Fruit fly (Drosophila melanogaster) whole organism, embryonic: ENCODE results near the gene CG1233.
A peak's percentile ranks its signal among the peaks of the same experiment; 100 is the strongest.

ENCODE experiments used
- Atf-2 ChIP-seq: fragments of 200-800 bp; sonication (Bioruptor generic); optimal IDR thresholded peaks from 2 replicates; lab custom pipeline; 2016; ENCODE audit warnings: missing biosample characterization, missing genetic modification characterization
- Atf3 ChIP-seq: fragments of 200-800 bp; sonication (Bioruptor generic); optimal IDR thresholded peaks from 3 replicates; lab custom pipeline; 2016; ENCODE audit warnings: missing biosample characterization, missing genetic modification characterization
- BtbVII ChIP-seq: fragments of 200-800 bp; sonication (Bioruptor generic); optimal IDR thresholded peaks from 3 replicates; lab custom pipeline; 2017; ENCODE audit warnings: missing biosample characterization, mild to moderate bottlenecking, missing genetic modification characterization
- CG10321 ChIP-seq: fragments of 200-800 bp; sonication (Bioruptor generic); IDR thresholded peaks from 2 replicates; pipeline ENCODE4 v1.3.6; 2022; ENCODE audit warnings: missing biosample characterization, missing genetic modification characterization
- CG12659 ChIP-seq: fragments of 200-800 bp; sonication (Bioruptor generic); optimal IDR thresholded peaks from 3 replicates; lab custom pipeline; 2017; ENCODE audit warnings: mild to moderate bottlenecking, missing biosample characterization, missing genetic modification reagents, missing genetic modification characterization
- CG14050 ChIP-seq: fragments of 200-800 bp; sonication (Bioruptor generic); IDR thresholded peaks from 3 replicates; pipeline ENCODE4 v1.3.6; 2022; ENCODE audit warnings: missing biosample characterization, missing genetic modification characterization
- CG16863 ChIP-seq: fragments of 200-800 bp; sonication (Bioruptor generic); optimal IDR thresholded peaks from 3 replicates; lab custom pipeline; 2016; ENCODE audit warnings: missing biosample characterization, missing genetic modification characterization
- CG17328 ChIP-seq: fragments of 200-800 bp; sonication (Bioruptor generic); IDR thresholded peaks from 2 replicates; pipeline ENCODE4 v1.3.6; 2022; ENCODE audit warnings: missing biosample characterization, missing genetic modification characterization
- CG30403 ChIP-seq: fragments of 200-800 bp; sonication (Bioruptor generic); optimal IDR thresholded peaks from 3 replicates; lab custom pipeline; 2016; ENCODE audit warnings: missing biosample characterization, missing genetic modification characterization
- CG31388 ChIP-seq: fragments of 200-800 bp; sonication (Bioruptor generic); optimal IDR thresholded peaks from 2 replicates; lab custom pipeline; 2016; ENCODE audit warnings: missing biosample characterization, missing genetic modification characterization
- CG32767 ChIP-seq: fragments of 200-800 bp; sonication (Bioruptor generic); IDR thresholded peaks from 2 replicates; pipeline ENCODE4 v1.3.6; 2022; ENCODE audit warnings: missing biosample characterization, missing genetic modification characterization
- CG34224 ChIP-seq: fragments of 200-800 bp; sonication (Bioruptor generic); IDR thresholded peaks from 3 replicates; pipeline ENCODE4 v1.3.6; 2022; ENCODE audit warnings: missing biosample characterization, missing genetic modification characterization; ENCODE audit not compliant: partially characterized antibody
- CG7357 ChIP-seq: fragments of 200-800 bp; sonication (Bioruptor generic); IDR thresholded peaks from 3 replicates; pipeline ENCODE4 v1.3.6; 2022; ENCODE audit warnings: missing biosample characterization, missing genetic modification characterization
- CG9609 ChIP-seq: fragments of 200-800 bp; sonication (Bioruptor generic); optimal IDR thresholded peaks from 3 replicates; lab custom pipeline; 2016; ENCODE audit warnings: missing biosample characterization, missing genetic modification characterization
- D19B ChIP-seq: fragments of 200-800 bp; sonication (Bioruptor generic); optimal IDR thresholded peaks from 2 replicates; lab custom pipeline; 2017; ENCODE audit warnings: missing biosample characterization, mild to moderate bottlenecking, missing genetic modification characterization
- Dek ChIP-seq: fragments of 200-800 bp; sonication (Bioruptor generic); optimal IDR thresholded peaks from 3 replicates; lab custom pipeline; 2019; ENCODE audit warnings: missing biosample characterization, mild to moderate bottlenecking, missing genetic modification characterization, moderate library complexity
- E2f2 ChIP-seq: fragments of 200-800 bp; sonication (Bioruptor generic); IDR thresholded peaks from 2 replicates; pipeline ENCODE4 v1.3.6; 2022; ENCODE audit warnings: missing biosample characterization, missing genetic modification characterization
- ERR ChIP-seq: fragments of 200-800 bp; sonication (Bioruptor generic); optimal IDR thresholded peaks from 2 replicates; lab custom pipeline; 2016; ENCODE audit warnings: missing biosample characterization, missing genetic modification characterization
- Lpt ChIP-seq: fragments of >200 bp; optimal IDR thresholded peaks from 2 replicates; lab custom pipeline; 2018; ENCODE audit warnings: missing biosample characterization, missing genetic modification characterization
- MESR4 ChIP-seq: fragments of 200-800 bp; sonication (Bioruptor generic); optimal IDR thresholded peaks from 2 replicates; lab custom pipeline; 2018; ENCODE audit warnings: missing biosample characterization, mild to moderate bottlenecking, missing genetic modification characterization, moderate library complexity
- Mad ChIP-seq: fragments of 200-800 bp; sonication (Bioruptor generic); optimal IDR thresholded peaks from 2 replicates; lab custom pipeline; 2016; ENCODE audit warnings: missing biosample characterization, missing genetic modification characterization
- NFAT ChIP-seq: fragments of 200-800 bp; sonication (Bioruptor generic); IDR thresholded peaks from 2 replicates; pipeline ENCODE4 v1.3.6; 2022; ENCODE audit warnings: missing biosample characterization, missing genetic modification characterization
- Neu2 ChIP-seq: fragments of 200-800 bp; sonication (Bioruptor generic); optimal IDR thresholded peaks from 3 replicates; lab custom pipeline; 2016; ENCODE audit warnings: missing biosample characterization, missing genetic modification characterization, borderline replicate concordance
- Nf-YA ChIP-seq: fragments of 200-800 bp; sonication (Bioruptor generic); IDR thresholded peaks from 2 replicates; pipeline ENCODE4 v1.3.6; 2022; ENCODE audit warnings: missing biosample characterization, missing genetic modification characterization
- Nf-YC ChIP-seq: fragments of 200-800 bp; optimal IDR thresholded peaks from 3 replicates; lab custom pipeline; 2019; ENCODE audit warnings: missing biosample characterization, mild to moderate bottlenecking, missing genetic modification characterization, moderate library complexity
- Pdp1 ChIP-seq, 2 experiments: fragments of 200-800 bp; sonication (Bioruptor generic); optimal IDR thresholded peaks; 3 replicates each; lab custom pipeline; 2016; ENCODE audit warnings: missing biosample characterization in 2 of 2, missing genetic modification characterization in 2 of 2, mild to moderate bottlenecking in 1 of 2, moderate library complexity in 1 of 2
- Side ChIP-seq: fragments of 200-800 bp; sonication (Bioruptor generic); optimal IDR thresholded peaks from 2 replicates; lab custom pipeline; 2016; ENCODE audit warnings: missing biosample characterization, missing genetic modification characterization
- Stat92E ChIP-seq, 3 experiments: fragments of >200 bp in 2 of 3; fragments of 200-800 bp in 1 of 3; sonication (Bioruptor generic) in 1 of 3; optimal IDR thresholded peaks; 2 replicates each; lab custom pipeline; 2017 to 2019; ENCODE audit warnings: missing biosample characterization in 3 of 3, missing genetic modification characterization in 3 of 3, mild to moderate bottlenecking in 1 of 3, moderate library complexity in 1 of 3
- al ChIP-seq: fragments of 200-800 bp; sonication (Bioruptor generic); IDR thresholded peaks from 2 replicates; pipeline ENCODE4 v1.3.6; 2022; ENCODE audit warnings: missing biosample characterization, missing genetic modification characterization
- ase ChIP-seq: fragments of 200-800 bp; sonication (Bioruptor generic); IDR thresholded peaks from 3 replicates; pipeline ENCODE4 v1.3.6; 2022; ENCODE audit warnings: missing biosample characterization, missing genetic modification characterization
- btn ChIP-seq: fragments of 200-800 bp; sonication (Bioruptor generic); optimal IDR thresholded peaks from 2 replicates; lab custom pipeline; 2016; ENCODE audit warnings: missing biosample characterization, missing genetic modification characterization
- cas ChIP-seq: fragments of 200-800 bp; sonication (Bioruptor generic); IDR thresholded peaks from 2 replicates; pipeline ENCODE4 v1.3.6; 2022; ENCODE audit warnings: missing biosample characterization, missing genetic modification characterization
- cg ChIP-seq: fragments of 200-800 bp; sonication (Bioruptor generic); optimal IDR thresholded peaks from 3 replicates; lab custom pipeline; 2019; ENCODE audit warnings: missing biosample characterization, mild to moderate bottlenecking, missing genetic modification characterization, moderate library complexity
- dmrt11E ChIP-seq: fragments of 200-800 bp; sonication (Bioruptor generic); optimal IDR thresholded peaks from 3 replicates; lab custom pipeline; 2018; ENCODE audit warnings: missing biosample characterization, mild to moderate bottlenecking, missing genetic modification characterization, moderate library complexity
- eyg ChIP-seq: fragments of 200-800 bp; sonication (Bioruptor generic); optimal IDR thresholded peaks from 3 replicates; lab custom pipeline; 2016; ENCODE audit warnings: missing biosample characterization, missing genetic modification characterization
- gsb-n ChIP-seq: fragments of 200-800 bp; sonication (Bioruptor generic); optimal IDR thresholded peaks from 3 replicates; lab custom pipeline; 2018; ENCODE audit warnings: missing biosample characterization, mild to moderate bottlenecking, missing genetic modification characterization
- ham ChIP-seq: fragments of 200-800 bp; sonication (Bioruptor generic); IDR thresholded peaks from 2 replicates; pipeline ENCODE4 v1.3.6; 2022; ENCODE audit warnings: missing biosample characterization, missing genetic modification characterization
- mam ChIP-seq: fragments of 200-800 bp; sonication (Bioruptor generic); optimal IDR thresholded peaks from 3 replicates; lab custom pipeline; 2016; ENCODE audit warnings: missing biosample characterization, missing genetic modification characterization
- pzg ChIP-seq: fragments of 200-800 bp; sonication (Bioruptor generic); optimal IDR thresholded peaks from 3 replicates; lab custom pipeline; 2018; ENCODE audit warnings: missing biosample characterization, mild to moderate bottlenecking, missing genetic modification characterization, moderate library complexity
- schlank ChIP-seq: fragments of 200-800 bp; sonication (Bioruptor generic); optimal IDR thresholded peaks from 2 replicates; lab custom pipeline; 2018; ENCODE audit warnings: missing biosample characterization, mild to moderate bottlenecking, missing genetic modification characterization
- sens ChIP-seq: fragments of 200-800 bp; sonication (Bioruptor generic); peaks from one replicate; lab custom pipeline; 2016; ENCODE audit warnings: missing biosample characterization, missing genetic modification characterization
- sima ChIP-seq: fragments of 200-800 bp; sonication (Bioruptor generic); optimal IDR thresholded peaks from 2 replicates; lab custom pipeline; 2016; ENCODE audit warnings: missing biosample characterization, missing genetic modification characterization
- slou ChIP-seq: fragments of 200-800 bp; sonication (Bioruptor generic); optimal IDR thresholded peaks from 3 replicates; lab custom pipeline; 2016; ENCODE audit warnings: missing biosample characterization, missing genetic modification characterization
- sob ChIP-seq: fragments of 200-800 bp; sonication (Bioruptor generic); IDR thresholded peaks from 2 replicates; pipeline ENCODE4 v1.3.6; 2022; ENCODE audit warnings: missing biosample characterization, missing genetic modification characterization
- sr ChIP-seq: fragments of 200-800 bp; sonication (Bioruptor generic); IDR thresholded peaks from 3 replicates; pipeline ENCODE4 v1.3.6; 2022; ENCODE audit warnings: missing biosample characterization, missing genetic modification characterization
- stwl ChIP-seq: fragments of 200-800 bp; sonication (Bioruptor generic); optimal IDR thresholded peaks from 3 replicates; lab custom pipeline; 2018; ENCODE audit warnings: missing biosample characterization, mild to moderate bottlenecking, missing genetic modification characterization, moderate library complexity
- tio ChIP-seq: fragments of 200-800 bp; sonication (Bioruptor generic); optimal IDR thresholded peaks from 2 replicates; lab custom pipeline; 2017; ENCODE audit warnings: missing biosample characterization, missing genetic modification characterization, inconsistent platforms

Gene CG1233

dm6 chr3L:356016-356472 is 5.2 kb upstream of the CG1233 start, which contains the start of gene CG1231 (continued):
- peak; percentile 46 for TF ChIP-seq sens
- TF ChIP-seq CG34224 (GFP tag; lab: Robert Waterston, UW), result peak; percentile 20; the same call in 1 of the 3 replicates

dm6 chr3L:357681-358080 is 3.6 kb upstream of the CG1233 start, which contains the start of gene Roc1b:
Gene Roc1b (plus strand): TSS chr3L:357981.
- TF ChIP-seq Pdp1 (GFP tag; optimal IDR thresholded peaks at IDR 0.05; lab: Kevin White, UChicago), result no peak
- no peak for TF ChIP-seq pzg (GFP tag; lab: Kevin White, UChicago)
- no peak for TF ChIP-seq MESR4
- TF ChIP-seq Stat92E (GFP tag; optimal IDR thresholded peaks at IDR 0.05; lab: Kevin White, UChicago), result no peak

DNA sequence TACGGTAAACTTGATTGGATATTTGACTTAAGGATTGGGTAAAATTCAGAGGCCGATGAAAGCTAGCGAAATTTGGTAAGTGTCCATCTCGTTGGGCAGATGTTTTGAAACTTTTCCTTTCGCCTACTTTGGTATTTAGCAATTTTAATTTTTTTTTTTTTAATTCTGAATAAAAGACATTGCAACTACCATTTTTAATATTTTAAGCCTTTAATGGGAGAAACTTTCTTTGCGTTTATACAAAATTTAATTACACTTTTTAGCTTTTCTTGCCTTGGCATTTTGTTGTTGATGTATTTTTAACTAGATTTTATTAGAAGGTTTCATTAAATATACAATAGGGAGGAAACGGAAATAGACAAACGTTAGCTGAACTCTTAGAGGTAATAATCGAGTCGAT is 5.1 kb downstream of the CG1233 start, which contains the start of gene CG13884:
Gene CG13884 (minus strand): TSS at position 101 of the 400 bp plus-strand sequence.
- TF ChIP-seq BtbVII (GFP tag; lab: Kevin White, UChicago) (no peak), Neu2 (no peak), eyg (GFP tag; lab: Kevin White, UChicago) (no peak), CG12659 (GFP tag; lab: Kevin White, UChicago) (no peak), ase (GFP tag; lab: Robert Waterston, UW) (no peak), CG7357 (GFP tag; lab: Robert Waterston, UW) (no peak), E2f2 (GFP tag; lab: Robert Waterston, UW) (no peak), cas (GFP tag; lab: Robert Waterston, UW) (no peak), ham (no peak)

DNA sequence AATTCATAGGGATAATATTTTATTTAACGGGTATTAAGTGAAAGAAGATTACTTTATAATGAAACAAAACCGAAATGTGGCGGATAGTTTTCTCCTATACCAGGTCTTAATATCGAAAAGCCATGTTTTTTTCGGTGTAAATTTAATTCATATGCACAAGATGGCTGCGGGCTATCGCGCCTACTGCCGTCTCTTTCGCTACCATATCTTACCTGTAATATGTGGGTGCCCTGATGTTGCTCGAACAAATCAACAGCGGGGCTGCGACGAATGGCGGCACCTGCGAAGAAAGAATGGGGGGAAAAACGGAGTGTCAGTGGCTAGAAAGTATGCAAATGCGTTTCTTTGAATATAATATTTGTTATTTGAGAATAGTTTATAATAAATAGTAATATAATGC is 10.0 kb downstream of the CG1233 start:
- TF ChIP-seq CG16863, result no peak
- peak; percentile 68 for TF ChIP-seq CG10321 (GFP tag; lab: Robert Waterston, UW)
- no peak for TF ChIP-seq dmrt11E
- no peak for TF ChIP-seq tio (GFP tag; lab: Kevin White, UChicago)
- TF ChIP-seq Nf-YA (GFP tag; lab: Robert Waterston, UW), result no peak
- peak; percentile 64; the same call in 1 of the 3 replicates for TF ChIP-seq sr
- TF ChIP-seq schlank (tag; lab: Kevin White, UChicago), result no peak
- TF ChIP-seq Lpt (GFP tag; lab: Kevin White, UChicago), result no peak
- TF ChIP-seq CG17328 (GFP tag; lab: Robert Waterston, UW), result no peak
- no peak for TF ChIP-seq CG14050 (GFP tag; lab: Robert Waterston, UW)
- TF ChIP-seq ERR, result no peak
- TF ChIP-seq CG9609, result no peak
- no peak for TF ChIP-seq Dek (tag; lab: Kevin White, UChicago)
- no peak for TF ChIP-seq sob
- TF ChIP-seq cg (GFP tag; lab: Kevin White, UChicago), result peak; percentile 6
- TF ChIP-seq Nf-YC, result peak; percentile 87
- no peak for TF ChIP-seq Atf-2 (GFP tag; lab: Kevin White, UChicago)
- no peak for TF ChIP-seq Atf3 (GFP tag; lab: Kevin White, UChicago)
- no peak for TF ChIP-seq CG30403 (GFP tag; lab: Kevin White, UChicago)
- TF ChIP-seq Mad, result no peak
- no peak for TF ChIP-seq btn (GFP tag; lab: Kevin White, UChicago)
- no peak for TF ChIP-seq mam (GFP tag; lab: Kevin White, UChicago)
- TF ChIP-seq CG31388, result no peak
- TF ChIP-seq Side (GFP tag; lab: Kevin White, UChicago), result no peak
- TF ChIP-seq NFAT (GFP tag; lab: Robert Waterston, UW), result no peak
- TF ChIP-seq al (GFP tag; lab: Robert Waterston, UW), result no peak
- no peak for TF ChIP-seq CG32767 (GFP tag; lab: Robert Waterston, UW)
- no peak for TF ChIP-seq sima (GFP tag; lab: Kevin White, UChicago)
- TF ChIP-seq D19B, result no peak
- no peak for TF ChIP-seq stwl (tag; lab: Kevin White, UChicago)
- TF ChIP-seq slou (GFP tag; lab: Kevin White, UChicago), result no peak
- no peak for TF ChIP-seq gsb-n
